Worm (Caenorhabditis elegans): ENCODE data around the gene F25A2.1.

DNA sequence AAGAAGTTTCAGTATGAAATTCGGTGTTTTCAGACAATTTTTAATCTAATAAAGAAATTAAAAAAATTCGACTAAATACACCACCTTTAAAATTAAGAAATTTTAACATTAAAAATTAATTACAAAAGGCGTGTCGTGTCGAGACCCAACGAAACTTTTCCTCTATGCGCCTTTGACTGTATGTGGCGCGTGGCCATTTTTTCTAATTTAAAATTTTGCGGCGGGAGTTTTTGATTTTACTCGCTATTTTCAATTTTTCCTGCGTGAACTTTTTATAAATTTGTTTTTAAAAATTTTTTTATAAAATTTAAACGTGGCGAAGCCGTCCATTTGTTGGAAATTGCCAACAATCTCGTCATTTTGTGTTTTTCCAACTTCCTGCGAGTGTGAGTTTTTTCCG lies 26.6 kb upstream of the F25A2.1 start:
- TF ChIP-seq nhr-11 (tag; optimal IDR thresholded peaks at IDR 0.05) (no peak), eor-1 (tag; optimal IDR thresholded peaks at IDR 0.05) (no peak), fos-1 (tag; optimal IDR thresholded peaks at IDR 0.05) (no peak), mdl-1 (tag; optimal IDR thresholded peaks at IDR 0.05) (no peak), ztf-11 (tag; optimal IDR thresholded peaks at IDR 0.05) (no peak), skn-1 (tag; optimal IDR thresholded peaks at IDR 0.05) (no peak)
